Worm (Caenorhabditis elegans) whole organism, L4/young adult: ENCODE data around the gene D1086.6.

Source experiments
- W03F9.2 ChIP-seq: fragments of 150-350 bp; optimal IDR thresholded peaks from 2 replicates; lab custom pipeline; 2014; ENCODE audit warnings: missing biosample characterization, missing genetic modification characterization
- dao-5 ChIP-seq: sonication (generic microtip); optimal IDR thresholded peaks from 2 replicates; lab custom pipeline; 2016; ENCODE audit warnings: missing genotype, missing genetic modification characterization, moderate library complexity, missing compliant biosample characterization
- him-1 ChIP-seq: sonication (generic microtip); optimal IDR thresholded peaks from 2 replicates; lab custom pipeline; 2016; ENCODE audit warnings: missing genotype, missing genetic modification reagents, missing genetic modification characterization, missing compliant biosample characterization

Gene D1086.6

DNA sequence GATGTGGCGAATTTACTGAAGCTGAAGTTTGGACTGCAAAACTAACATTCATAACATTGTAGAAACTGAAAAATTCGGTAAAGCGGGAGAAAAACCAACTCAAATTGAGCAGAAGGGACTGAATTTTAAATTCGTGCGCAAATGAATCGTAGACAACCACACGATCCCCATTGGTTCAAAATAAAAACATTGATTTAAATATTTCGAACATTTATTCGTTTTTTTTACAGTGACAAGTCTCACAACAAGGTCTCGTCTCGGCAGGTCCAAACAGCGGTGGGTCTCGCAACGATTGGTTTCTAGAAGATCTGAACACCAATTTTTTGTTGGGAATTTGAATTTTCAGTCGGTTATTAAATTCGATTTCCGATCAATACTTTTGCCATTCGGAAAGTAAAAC, 6.0 kb downstream of the D1086.6 start, which contains the start of gene D1086.18:
TSS of gene D1086.18 (plus strand) at position 301 of the 400 bp plus-strand sequence.
- TF ChIP-seq W03F9.2: no peak
- no peak for TF ChIP-seq him-1
- TF ChIP-seq dao-5 (tag; lab: Kevin White, UChicago): no peak

DNA sequence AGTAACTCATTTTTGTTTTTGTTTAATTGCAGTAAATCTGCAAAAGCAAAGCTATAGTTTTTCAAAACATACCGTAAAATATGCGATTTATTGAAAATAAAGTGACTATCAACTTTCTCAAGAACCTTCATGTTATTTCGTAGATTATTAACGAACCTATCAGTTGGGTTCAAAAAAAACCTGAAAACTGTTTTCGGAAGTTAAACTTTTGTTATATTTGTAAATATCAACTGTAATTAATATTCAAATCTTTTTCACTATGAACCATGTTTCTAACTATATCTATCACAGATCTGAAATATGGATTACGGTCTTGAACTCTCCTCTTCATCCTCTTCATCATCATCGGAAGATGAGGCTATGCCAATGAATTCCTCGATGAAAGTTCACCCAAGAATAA, 8.4 kb downstream of the D1086.6 start, which contains the start of gene D1086.19:
TSS of gene D1086.19 (plus strand) at position 301 of the 400 bp plus-strand sequence.
- TF ChIP-seq him-1 (no peak), dao-5 (tag; lab: Kevin White, UChicago) (no peak), W03F9.2 (no peak)

DNA sequence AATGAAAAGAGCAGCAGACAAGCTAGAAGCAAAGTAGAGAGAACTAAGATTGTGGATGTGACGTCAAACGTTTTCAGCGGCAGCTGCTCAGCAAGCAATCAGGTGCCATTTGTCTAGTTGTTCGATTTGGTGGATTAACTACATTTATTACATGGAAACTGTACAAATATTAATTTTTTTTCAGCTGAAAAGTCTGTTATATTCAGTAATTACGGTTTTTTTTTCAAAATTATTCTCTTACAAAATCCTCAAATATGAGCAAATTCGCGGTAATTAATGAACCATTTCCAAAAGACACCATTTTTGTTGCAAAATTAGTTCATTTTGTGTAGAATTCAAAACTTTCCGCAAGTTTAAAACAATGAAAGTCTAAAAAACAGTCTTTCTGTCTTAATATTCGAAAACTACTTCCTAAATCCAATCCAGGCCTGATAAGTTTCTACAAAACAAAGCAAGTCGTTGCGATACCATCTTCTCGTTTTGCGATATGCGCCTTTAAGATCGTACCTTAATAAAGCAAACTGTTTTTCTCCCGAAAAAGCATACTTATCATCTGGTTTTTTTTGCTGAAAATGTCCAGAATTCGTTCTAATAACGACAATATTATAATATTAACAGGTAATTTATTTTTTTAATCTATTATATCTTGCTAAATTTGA, 10.8 kb downstream of the D1086.6 start, which contains the start of the genes D1086.5 and him-5:
TSS of gene D1086.5 (minus strand) at position 51 of the 659 bp plus-strand sequence.
TSS of gene him-5 (plus strand) at position 118 of the 659 bp plus-strand sequence.
- no peak for TF ChIP-seq dao-5 (tag; lab: Kevin White, UChicago)
- TF ChIP-seq W03F9.2: no peak
- TF ChIP-seq him-1: no peak

DNA sequence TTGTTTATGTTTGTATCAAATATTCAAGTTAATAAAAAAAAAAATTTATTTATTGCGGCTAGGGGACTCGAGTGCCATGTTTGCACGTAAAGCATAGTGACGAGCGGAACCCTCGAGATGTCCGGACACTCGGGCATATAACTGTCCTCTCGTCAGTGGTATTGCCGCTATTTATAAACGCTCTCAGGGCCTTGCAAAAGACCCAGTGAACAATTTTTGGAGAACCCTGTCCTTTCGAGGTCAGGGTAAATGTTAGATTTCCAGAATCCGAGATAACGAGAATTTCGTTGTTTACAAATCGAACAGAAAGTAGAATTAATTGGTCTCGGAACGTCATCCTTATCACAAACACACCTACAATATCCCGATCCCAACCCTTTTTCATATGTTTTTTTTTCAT, 12.8 kb downstream of the D1086.6 start, which contains the start of gene D1086.3:
TSS of gene D1086.3 (plus strand) at position 390 of the 400 bp plus-strand sequence.
- TF ChIP-seq W03F9.2 (no peak), him-1 (no peak), dao-5 (tag; lab: Kevin White, UChicago) (no peak)

DNA sequence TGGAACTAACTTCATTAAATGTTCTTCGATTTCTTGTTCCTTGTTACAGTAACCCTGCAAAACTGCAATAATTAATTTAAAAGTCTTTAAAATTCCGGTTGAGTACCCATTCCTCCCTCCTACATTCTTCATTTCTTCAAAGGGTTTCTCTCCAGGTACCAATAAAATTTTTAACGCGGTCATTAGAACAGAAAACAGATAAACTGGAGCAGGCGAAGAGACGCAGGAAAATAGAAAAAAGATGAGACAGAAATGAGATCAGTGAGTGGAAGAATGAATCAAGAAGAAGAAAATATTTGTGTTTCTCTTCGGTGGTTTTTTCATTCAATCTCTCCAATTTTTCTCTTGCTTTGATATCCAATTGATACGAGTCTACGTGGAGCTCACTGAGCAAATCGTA, 14.2 kb downstream of the D1086.6 start, which contains the start of gene D1086.8:
TSS of gene D1086.8 (plus strand) at position 301 of the 400 bp plus-strand sequence.
- TF ChIP-seq W03F9.2: no peak
- TF ChIP-seq dao-5 (tag; lab: Kevin White, UChicago): no peak
- no peak for TF ChIP-seq him-1

ce11 chrV:14094546-14094945, 14.9 kb downstream of the D1086.6 start:
- TF ChIP-seq W03F9.2 (no peak), him-1 (no peak), dao-5 (tag; lab: Kevin White, UChicago) (no peak)

DNA sequence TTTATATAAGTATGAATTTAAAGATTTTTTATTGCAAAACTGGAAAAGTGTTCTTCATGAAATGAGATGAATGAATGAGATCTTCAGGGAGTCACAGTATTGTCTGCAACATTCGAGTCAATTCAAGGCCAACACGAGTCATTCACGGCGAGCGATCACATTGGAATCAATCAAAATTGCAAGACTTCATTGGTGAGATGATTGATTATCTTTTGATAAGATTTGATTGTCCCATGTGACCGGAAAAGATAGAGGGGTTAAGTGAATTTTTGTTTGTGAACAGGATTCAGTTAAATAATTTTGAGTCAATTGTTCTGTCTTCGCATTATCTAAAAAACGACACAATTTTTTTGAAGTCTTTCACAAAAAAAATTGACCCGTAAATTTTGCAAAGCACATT, 15.4 kb downstream of the D1086.6 start:
- no peak for TF ChIP-seq dao-5 (tag; lab: Kevin White, UChicago)
- TF ChIP-seq W03F9.2: no peak
- TF ChIP-seq him-1: no peak

ce11 chrV:14097358-14097757, 17.8 kb downstream of the D1086.6 start:
- TF ChIP-seq him-1: no peak

- no peak for TF ChIP-seq him-1
- no peak for TF ChIP-seq dao-5 (tag; lab: Kevin White, UChicago)
- TF ChIP-seq W03F9.2: no peak
These were observed 18.9 kb downstream of the D1086.6 start, which contains the start of the genes D1086.2 and D1086.1 for ce11 chrV:14098519-14098918. Gene D1086.2, minus strand, starts transcription at chrV:14098668. Gene D1086.1, plus strand, starts transcription at chrV:14098858.

DNA sequence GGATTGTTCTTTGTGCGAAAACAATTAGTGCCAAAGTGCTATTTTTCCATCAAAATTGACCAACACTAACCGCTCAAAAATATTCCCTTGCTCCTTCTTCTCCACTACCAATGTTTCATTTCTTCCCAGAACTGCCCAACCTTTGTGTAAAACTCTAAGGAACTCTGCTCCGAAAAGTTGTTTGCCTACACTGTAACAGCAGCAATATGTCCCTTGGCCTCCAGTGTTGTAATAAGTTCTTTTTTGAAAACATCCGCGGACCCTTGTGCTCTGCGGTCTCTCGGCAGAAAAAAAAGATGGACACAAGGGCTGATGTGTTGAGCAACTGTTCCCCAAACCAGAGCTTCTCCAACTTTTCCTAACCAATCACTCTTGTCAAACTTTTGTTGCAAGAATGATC, 21.3 kb downstream of the D1086.6 start, which contains the start of gene D1086.12:
TSS of gene D1086.12 (plus strand) at position 301 of the 400 bp plus-strand sequence.
- TF ChIP-seq W03F9.2 (no peak), him-1 (no peak), dao-5 (tag; lab: Kevin White, UChicago) (no peak)

DNA sequence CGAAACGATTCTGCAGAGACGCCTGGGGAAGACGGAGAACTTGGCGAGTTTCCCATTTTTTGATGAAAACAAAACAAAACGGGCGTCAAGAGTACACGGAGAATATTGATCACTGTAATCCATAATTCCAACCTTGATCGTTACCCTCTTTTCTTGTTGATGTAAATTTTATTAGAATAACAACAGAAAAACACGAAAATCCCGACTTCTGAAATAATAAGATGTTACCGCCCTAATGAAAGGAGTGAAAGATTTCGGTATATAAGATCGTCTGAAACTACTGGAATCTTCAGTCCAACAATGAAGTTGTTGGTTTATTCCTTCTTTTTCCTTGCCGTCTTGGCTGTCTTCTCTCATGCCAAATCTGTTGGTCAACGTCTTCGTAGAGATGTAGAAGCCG, 24.4 kb downstream of the D1086.6 start, which contains the start of gene D1086.9:
TSS of gene D1086.9 (plus strand) at position 301 of the 400 bp plus-strand sequence.
- no peak for TF ChIP-seq dao-5 (tag; lab: Kevin White, UChicago)
- TF ChIP-seq W03F9.2: no peak
- no peak for TF ChIP-seq him-1

ce11 chrV:14107511-14107910, 27.9 kb downstream of the D1086.6 start, which contains the start of gene H39E23.3:
Gene H39E23.3, plus strand, starts transcription at chrV:14107811.
- TF ChIP-seq dao-5 (tag; lab: Kevin White, UChicago) (no peak), him-1 (no peak), W03F9.2 (no peak)

DNA sequence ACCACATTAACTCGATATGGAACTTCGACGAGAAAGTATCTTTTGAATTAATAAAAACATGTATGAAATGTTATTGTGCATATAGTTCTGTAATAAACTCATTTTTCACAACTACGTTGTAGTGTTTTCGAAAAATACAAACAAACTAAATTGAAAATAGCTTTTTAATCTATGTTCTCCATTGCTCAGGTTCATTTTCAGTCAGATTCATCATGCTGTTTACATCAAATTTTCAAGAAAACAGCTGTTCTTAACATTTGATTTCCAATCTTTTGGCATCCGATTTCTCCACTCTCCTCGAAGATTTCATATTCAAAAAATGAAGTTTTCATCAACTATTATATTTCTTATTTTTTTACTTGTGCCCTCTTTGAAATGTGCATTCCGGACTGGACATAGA, 30.4 kb downstream of the D1086.6 start, which contains the start of gene H39E23.2:
TSS of gene H39E23.2 (plus strand) at position 301 of the 400 bp plus-strand sequence.
- TF ChIP-seq W03F9.2 (no peak), dao-5 (tag; lab: Kevin White, UChicago) (no peak), him-1 (no peak)

DNA sequence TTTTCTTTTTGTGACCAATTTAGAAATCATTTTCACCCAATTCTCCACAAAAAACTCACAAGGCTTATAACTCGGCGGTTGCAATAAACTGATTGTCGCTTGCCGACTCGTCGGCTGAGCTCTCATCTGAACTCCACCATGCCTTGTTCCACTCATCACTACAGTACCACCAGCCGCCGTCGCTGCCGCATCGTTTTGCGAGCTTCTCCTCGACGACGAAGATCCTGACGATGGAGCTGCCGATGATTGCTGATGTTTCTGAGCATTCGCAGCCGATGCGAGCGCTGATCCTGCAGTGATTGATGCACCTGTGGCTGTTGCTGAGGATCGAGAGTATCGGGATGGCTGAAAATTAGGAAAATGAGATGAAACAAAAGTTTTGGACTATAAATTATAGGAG, 41.1 kb downstream of the D1086.6 start:
- TF ChIP-seq him-1: no peak
- TF ChIP-seq W03F9.2: no peak
- TF ChIP-seq dao-5 (tag; lab: Kevin White, UChicago): no peak

ce11 chrV:14123176-14123575, 43.6 kb downstream of the D1086.6 start:
- no peak for TF ChIP-seq dao-5 (tag; lab: Kevin White, UChicago)
- no peak for TF ChIP-seq W03F9.2
- no peak for TF ChIP-seq him-1
